Fruit fly (Drosophila melanogaster) whole organism, embryonic: Measurements from ENCODE around the gene APC4.
A peak's percentile ranks its signal among the peaks of the same experiment; 100 is the strongest.

Experiments used
- Aef1 ChIP-seq: fragments of 200-800 bp; sonication (Bioruptor generic); IDR thresholded peaks from 3 replicates; pipeline ENCODE4 v1.3.6; 2022; ENCODE audit warnings: missing biosample characterization, missing genetic modification characterization
- Blimp-1 ChIP-seq: fragments of 200-800 bp; sonication (Bioruptor generic); optimal IDR thresholded peaks from 3 replicates; lab custom pipeline; 2018; ENCODE audit warnings: missing biosample characterization, missing genetic modification characterization, mild to moderate bottlenecking, moderate library complexity, missing genetic modification reagents
- CG11456 ChIP-seq: fragments of 200-800 bp; sonication (Bioruptor generic); IDR thresholded peaks from 3 replicates; pipeline ENCODE4 v1.3.6; 2022; ENCODE audit warnings: missing biosample characterization, missing genetic modification characterization
- CG12155 ChIP-seq: fragments of 200-800 bp; sonication (Bioruptor generic); optimal IDR thresholded peaks from 3 replicates; lab custom pipeline; 2016; ENCODE audit warnings: missing biosample characterization, missing genetic modification characterization
- CG14441 ChIP-seq: fragments of 200-800 bp; sonication (Bioruptor generic); IDR thresholded peaks from 2 replicates; pipeline ENCODE4 v1.3.6; 2022; ENCODE audit warnings: missing biosample characterization, missing genetic modification characterization
- CG14965 ChIP-seq: fragments of 200-800 bp; sonication (Bioruptor generic); optimal IDR thresholded peaks from 2 replicates; lab custom pipeline; 2016; ENCODE audit warnings: missing biosample characterization, missing genetic modification characterization, borderline replicate concordance
- CG15269 ChIP-seq: fragments of 200-800 bp; sonication (Bioruptor generic); optimal IDR thresholded peaks from 2 replicates; lab custom pipeline; 2018; ENCODE audit warnings: missing biosample characterization, mild to moderate bottlenecking, missing genetic modification characterization, moderate library complexity
- CG17361 ChIP-seq: fragments of 200-800 bp; sonication (Bioruptor generic); IDR thresholded peaks from 3 replicates; pipeline ENCODE4 v1.3.6; 2022; ENCODE audit warnings: missing biosample characterization, missing genetic modification characterization
- CG17568 ChIP-seq: fragments of 200-800 bp; sonication (Bioruptor generic); optimal IDR thresholded peaks from 2 replicates; lab custom pipeline; 2018; ENCODE audit warnings: missing biosample characterization, mild to moderate bottlenecking, missing genetic modification characterization, moderate library complexity
- CG2678 ChIP-seq: fragments of 200-800 bp; sonication (Bioruptor generic); optimal IDR thresholded peaks from 3 replicates; lab custom pipeline; 2019; ENCODE audit warnings: missing biosample characterization, mild to moderate bottlenecking, missing genetic modification characterization, moderate library complexity
- CG32767 ChIP-seq: fragments of 200-800 bp; sonication (Bioruptor generic); IDR thresholded peaks from 2 replicates; pipeline ENCODE4 v1.3.6; 2022; ENCODE audit warnings: missing biosample characterization, missing genetic modification characterization
- CG34224 ChIP-seq: fragments of 200-800 bp; sonication (Bioruptor generic); IDR thresholded peaks from 3 replicates; pipeline ENCODE4 v1.3.6; 2022; ENCODE audit warnings: missing biosample characterization, missing genetic modification characterization; ENCODE audit not compliant: partially characterized antibody
- CG3847 ChIP-seq: fragments of 200-800 bp; sonication (Bioruptor generic); IDR thresholded peaks from 2 replicates; pipeline ENCODE4 v1.3.6; 2022; ENCODE audit warnings: missing biosample characterization, missing genetic modification characterization
- CG4820 ChIP-seq: fragments of 200-800 bp; sonication (Bioruptor generic); optimal IDR thresholded peaks from 3 replicates; lab custom pipeline; 2016; ENCODE audit warnings: missing biosample characterization, missing genetic modification characterization
- CG4854 ChIP-seq: fragments of 200-800 bp; sonication (Bioruptor generic); optimal IDR thresholded peaks from 2 replicates; lab custom pipeline; 2016; ENCODE audit warnings: missing biosample characterization, missing genetic modification characterization, inconsistent platforms
- CG6272 ChIP-seq: fragments of 200-800 bp; sonication (Bioruptor generic); IDR thresholded peaks from 2 replicates; pipeline ENCODE4 v1.3.6; 2022; ENCODE audit warnings: missing biosample characterization, missing genetic modification characterization
- CG7839 ChIP-seq: fragments of 200-800 bp; sonication (Bioruptor generic); optimal IDR thresholded peaks from 3 replicates; lab custom pipeline; 2018; ENCODE audit warnings: missing biosample characterization, mild to moderate bottlenecking, missing genetic modification characterization, moderate library complexity
- CG8290 ChIP-seq, 3 experiments: fragments of 200-800 bp; sonication (Bioruptor generic); optimal IDR thresholded peaks; 2 replicates each; lab custom pipeline; 2016 to 2019; ENCODE audit warnings: missing biosample characterization in 3 of 3, missing genetic modification characterization in 3 of 3, mild to moderate bottlenecking in 2 of 3, moderate library complexity in 1 of 3
- Fer3 ChIP-seq: fragments of 200-800 bp; sonication (Bioruptor generic); optimal IDR thresholded peaks from 2 replicates; lab custom pipeline; 2018; ENCODE audit warnings: missing biosample characterization, mild to moderate bottlenecking, missing genetic modification characterization, moderate library complexity
- Gug ChIP-seq: fragments of 200-800 bp; sonication (Bioruptor generic); IDR thresholded peaks from 4 replicates; pipeline ENCODE4 v1.3.6; 2022; ENCODE audit warnings: missing biosample characterization, missing genetic modification characterization
- HLH4C ChIP-seq: fragments of 200-800 bp; sonication (Bioruptor generic); IDR thresholded peaks from 3 replicates; pipeline ENCODE4 v1.3.6; 2022; ENCODE audit warnings: missing biosample characterization, missing genetic modification characterization; ENCODE audit not compliant: partially characterized antibody
- Lpt ChIP-seq: fragments of >200 bp; optimal IDR thresholded peaks from 2 replicates; lab custom pipeline; 2018; ENCODE audit warnings: missing biosample characterization, missing genetic modification characterization
- Mrtf ChIP-seq: fragments of 200-800 bp; sonication (Bioruptor generic); IDR thresholded peaks from 3 replicates; pipeline ENCODE4 v1.3.6; 2022; ENCODE audit warnings: missing biosample characterization, missing genetic modification characterization
- Vsx1 ChIP-seq: fragments of 200-800 bp; sonication (Bioruptor generic); optimal IDR thresholded peaks from 2 replicates; lab custom pipeline; 2017; ENCODE audit warnings: missing biosample characterization, mild to moderate bottlenecking, missing genetic modification characterization, missing genetic modification reagents
- Xbp1 ChIP-seq: fragments of 200-800 bp; sonication (Bioruptor generic); optimal IDR thresholded peaks from 3 replicates; lab custom pipeline; 2016; ENCODE audit warnings: missing biosample characterization, mild to moderate bottlenecking, missing genetic modification characterization
- ase ChIP-seq: fragments of 200-800 bp; sonication (Bioruptor generic); IDR thresholded peaks from 3 replicates; pipeline ENCODE4 v1.3.6; 2022; ENCODE audit warnings: missing biosample characterization, missing genetic modification characterization
- bab2 ChIP-seq: fragments of 200-800 bp; sonication (Bioruptor generic); optimal IDR thresholded peaks from 2 replicates; lab custom pipeline; 2016; ENCODE audit warnings: missing biosample characterization, missing genetic modification characterization
- bsh ChIP-seq, 2 experiments: fragments of 200-800 bp; sonication (Bioruptor generic); optimal IDR thresholded peaks; 2 replicates each; lab custom pipeline; 2017 to 2018; ENCODE audit warnings: mild to moderate bottlenecking in 2 of 2, missing biosample characterization in 2 of 2, missing genetic modification characterization in 2 of 2, moderate library complexity in 1 of 2
- chm ChIP-seq: fragments of 200-800 bp; sonication (Bioruptor generic); IDR thresholded peaks from 2 replicates; pipeline ENCODE4 v1.3.6; 2022; ENCODE audit warnings: missing biosample characterization, missing genetic modification characterization
- danr ChIP-seq: fragments of 200-800 bp; sonication (Bioruptor generic); IDR thresholded peaks from 2 replicates; pipeline ENCODE4 v1.3.6; 2022; ENCODE audit warnings: missing biosample characterization, missing genetic modification characterization
- dmrt11E ChIP-seq: fragments of 200-800 bp; sonication (Bioruptor generic); optimal IDR thresholded peaks from 3 replicates; lab custom pipeline; 2018; ENCODE audit warnings: missing biosample characterization, mild to moderate bottlenecking, missing genetic modification characterization, moderate library complexity
- gt ChIP-seq: fragments of 200-800 bp; sonication (Bioruptor generic); IDR thresholded peaks from 2 replicates; pipeline ENCODE4 v1.3.6; 2022; ENCODE audit warnings: missing biosample characterization, missing genetic modification characterization
- hbn ChIP-seq: fragments of 200-800 bp; sonication (Bioruptor generic); IDR thresholded peaks from 2 replicates; pipeline ENCODE4 v1.3.6; 2022; ENCODE audit warnings: missing biosample characterization, missing genetic modification characterization; ENCODE audit not compliant: partially characterized antibody
- jing ChIP-seq: fragments of 200-800 bp; sonication (Bioruptor generic); optimal IDR thresholded peaks from 2 replicates; lab custom pipeline; 2018; ENCODE audit warnings: missing biosample characterization, mild to moderate bottlenecking, missing genetic modification characterization
- jumu ChIP-seq: fragments of 200-800 bp; sonication (Bioruptor generic); optimal IDR thresholded peaks from 3 replicates; lab custom pipeline; 2016; ENCODE audit warnings: missing biosample characterization, missing genetic modification characterization
- lbe ChIP-seq: fragments of 200-800 bp; sonication (Bioruptor generic); optimal IDR thresholded peaks from 2 replicates; lab custom pipeline; 2016; ENCODE audit warnings: missing biosample characterization, mild to moderate bottlenecking, missing genetic modification characterization
- maf-S ChIP-seq: fragments of 200-800 bp; sonication (Bioruptor generic); optimal IDR thresholded peaks from 2 replicates; lab custom pipeline; 2016; ENCODE audit warnings: missing biosample characterization, missing genetic modification characterization
- p53 ChIP-seq: fragments of 200-800 bp; sonication (Bioruptor generic); optimal IDR thresholded peaks from 2 replicates; lab custom pipeline; 2016; ENCODE audit warnings: missing biosample characterization, missing genetic modification characterization
- pan ChIP-seq, 4 experiments: fragments of >200 bp in 3 of 4; fragments of 200-800 bp in 1 of 4; sonication (Bioruptor generic) in 1 of 4; optimal IDR thresholded peaks in 3 of 4; IDR thresholded peaks in 1 of 4; 2 replicates each; pipeline versions ENCODE4 v1.3.6 to Lab custom; 2017 to 2022; ENCODE audit warnings: missing biosample characterization in 2 of 4, missing genetic modification characterization in 2 of 4, mixed read lengths in 1 of 4
- pfk ChIP-seq: fragments of 200-800 bp; sonication (Bioruptor generic); optimal IDR thresholded peaks from 2 replicates; lab custom pipeline; 2018; ENCODE audit warnings: missing biosample characterization, mild to moderate bottlenecking, missing genetic modification characterization, moderate library complexity
- ranshi ChIP-seq: fragments of 200-800 bp; sonication (Bioruptor generic); IDR thresholded peaks from 2 replicates; pipeline ENCODE4 v1.3.6; 2022; ENCODE audit warnings: missing biosample characterization, missing genetic modification characterization
- row ChIP-seq: fragments of 200-800 bp; sonication (Bioruptor generic); IDR thresholded peaks from 3 replicates; pipeline ENCODE4 v1.3.6; 2022; ENCODE audit warnings: missing biosample characterization, missing genetic modification characterization
- seq ChIP-seq: fragments of 200-800 bp; sonication (Bioruptor generic); IDR thresholded peaks from 2 replicates; pipeline ENCODE4 v1.3.6; 2022; ENCODE audit warnings: missing biosample characterization, missing genetic modification characterization
- sima ChIP-seq: fragments of 200-800 bp; sonication (Bioruptor generic); optimal IDR thresholded peaks from 2 replicates; lab custom pipeline; 2016; ENCODE audit warnings: missing biosample characterization, missing genetic modification characterization
- sob ChIP-seq: fragments of 200-800 bp; sonication (Bioruptor generic); IDR thresholded peaks from 2 replicates; pipeline ENCODE4 v1.3.6; 2022; ENCODE audit warnings: missing biosample characterization, missing genetic modification characterization
- ttk ChIP-seq: fragments of 200-800 bp; sonication (Bioruptor generic); IDR thresholded peaks from 2 replicates; pipeline ENCODE4 v2.1.2; 2022; ENCODE audit warnings: missing biosample characterization, missing genetic modification characterization
- unpg ChIP-seq: fragments of 200-800 bp; sonication (Bioruptor generic); optimal IDR thresholded peaks from 3 replicates; lab custom pipeline; 2018; ENCODE audit warnings: missing biosample characterization, mild to moderate bottlenecking, missing genetic modification characterization, moderate library complexity
- vfl ChIP-seq: fragments of 200-800 bp; sonication (Bioruptor generic); optimal IDR thresholded peaks from 2 replicates; lab custom pipeline; 2016; ENCODE audit warnings: missing biosample characterization, missing genetic modification characterization
- wor ChIP-seq: fragments of 200-800 bp; sonication (Bioruptor generic); IDR thresholded peaks from 2 replicates; pipeline ENCODE4 v1.3.6; 2022; ENCODE audit warnings: missing biosample characterization, missing genetic modification characterization

Gene APC4

DNA sequence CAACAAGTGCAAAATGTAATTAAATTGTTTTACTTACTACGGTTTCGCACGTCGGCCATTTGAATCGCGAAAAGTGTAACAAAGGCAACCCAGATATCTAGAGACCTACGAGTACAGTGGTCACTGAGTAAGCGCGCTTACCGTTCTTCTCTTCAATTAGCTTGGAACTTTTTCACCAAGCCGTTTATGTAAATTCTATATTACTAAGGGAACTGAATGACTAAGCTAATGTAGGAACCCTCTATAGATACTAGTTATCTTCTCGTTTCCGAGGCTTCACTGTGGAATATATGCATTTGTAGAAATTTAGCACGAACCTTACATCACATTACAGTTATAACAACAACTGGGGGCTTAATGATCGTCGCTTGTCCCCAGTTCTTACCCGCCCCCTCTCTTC is 35.7 kb upstream of the APC4 start (continued):
- TF ChIP-seq chm (GFP tag; lab: Robert Waterston, UW) (peak; percentile 35; the same call in 1 of the 2 replicates), Gug (peak; percentile 57; the same call in 2 of the 4 replicates), CG17361 (GFP tag; lab: Robert Waterston, UW) (no peak), Mrtf (GFP tag; lab: Robert Waterston, UW) (peak; percentile 51; the same call in 1 of the 3 replicates), dmrt11E (tag; lab: Kevin White, UChicago) (peak; percentile 3), CG15269 (tag; lab: Kevin White, UChicago) (peak; percentile 32), ranshi (GFP tag; lab: Robert Waterston, UW) (peak; percentile 31; the same call in 1 of the 2 replicates), jing (GFP tag; lab: Kevin White, UChicago) (no peak), pan (optimal IDR thresholded peaks at IDR 0.05; lab: Kevin White, UChicago) (no peak), pan (GFP tag; optimal IDR thresholded peaks at IDR 0.05 in 1 of 2, IDR thresholded peaks at IDR 0.05 in 1 of 2) (peak in 1 of 2 experiments; percentile 46), pfk (GFP tag; lab: Kevin White, UChicago) (no peak), HLH4C (GFP tag; lab: Robert Waterston, UW) (no peak), bsh (GFP tag; optimal IDR thresholded peaks at IDR 0.05; lab: Kevin White, UChicago) (peak in 1 of 2 experiments; percentile 49), CG14441 (GFP tag; lab: Robert Waterston, UW) (peak; percentile 52), Vsx1 (GFP tag; lab: Kevin White, UChicago) (no peak), danr (GFP tag; lab: Robert Waterston, UW) (no peak), CG14965 (GFP tag; lab: Kevin White, UChicago) (no peak), CG6272 (GFP tag; lab: Robert Waterston, UW) (no peak), CG3847 (peak; percentile 9; the same call in 1 of the 2 replicates), Xbp1 (GFP tag; lab: Kevin White, UChicago) (peak; percentile 28), CG7839 (tag; lab: Kevin White, UChicago) (peak; percentile 45), gt (GFP tag; lab: Robert Waterston, UW) (peak; percentile 13; the same call in 1 of the 2 replicates), ase (GFP tag; lab: Robert Waterston, UW) (0 out of 3 replicates have a peak, but pooled peaks have one; percentile 35), Blimp-1 (GFP tag; lab: Kevin White, UChicago) (peak; percentile 1), CG12155 (GFP tag; lab: Kevin White, UChicago) (no peak), vfl (no peak), CG2678 (tag; lab: Kevin White, UChicago) (peak; percentile 17), seq (GFP tag; lab: Robert Waterston, UW) (no peak), hbn (GFP tag; lab: Robert Waterston, UW) (no peak), unpg (peak; percentile 47), Fer3 (tag; lab: Kevin White, UChicago) (no peak), maf-S (no peak), Lpt (no peak), row (GFP tag; lab: Robert Waterston, UW) (peak; percentile 56; the same call in 2 of the 3 replicates), p53 (GFP tag; lab: Kevin White, UChicago) (no peak), bab2 (GFP tag; lab: Kevin White, UChicago) (peak; percentile 3), CG11456 (GFP tag; lab: Robert Waterston, UW) (0 out of 3 replicates have a peak, but pooled peaks have one; percentile 36), wor (GFP tag; lab: Robert Waterston, UW) (peak; percentile 27; the same call in 1 of the 2 replicates), Aef1 (peak; percentile 21; the same call in 1 of the 3 replicates), sima (GFP tag; lab: Kevin White, UChicago) (no peak), CG8290 (GFP tag; optimal IDR thresholded peaks at IDR 0.05; lab: Kevin White, UChicago) (no peak), CG8290 (tag; optimal IDR thresholded peaks at IDR 0.05; lab: Kevin White, UChicago) (peak in 1 of 2 experiments; percentile 31), CG34224 (GFP tag; lab: Robert Waterston, UW) (no peak), CG4820 (GFP tag; lab: Kevin White, UChicago) (peak; percentile 16), lbe (GFP tag; lab: Kevin White, UChicago) (no peak), sob (GFP tag; lab: Robert Waterston, UW) (0 out of 2 replicates have a peak, but pooled peaks have one; percentile 6), ttk (GFP tag; lab: Robert Waterston, UW) (peak; percentile 35), CG32767 (GFP tag; lab: Robert Waterston, UW) (no peak), CG4854 (GFP tag; lab: Kevin White, UChicago) (peak; percentile 3), jumu (GFP tag; lab: Kevin White, UChicago) (peak; percentile 2), CG17568 (no peak)
